Fruit fly (Drosophila melanogaster) whole organism, larva: ENCODE data around the gene CG3348.
A peak's percentile ranks its signal among the peaks of the same experiment; 100 is the strongest.

ENCODE experiments used
- noc ChIP-seq: fragments of 200-800 bp; sonication (Bioruptor generic); optimal IDR thresholded peaks from 3 replicates; lab custom pipeline; 2019; ENCODE audit warnings: missing biosample characterization, mild to moderate bottlenecking, missing genetic modification characterization, moderate library complexity

The CG3348 gene

DNA sequence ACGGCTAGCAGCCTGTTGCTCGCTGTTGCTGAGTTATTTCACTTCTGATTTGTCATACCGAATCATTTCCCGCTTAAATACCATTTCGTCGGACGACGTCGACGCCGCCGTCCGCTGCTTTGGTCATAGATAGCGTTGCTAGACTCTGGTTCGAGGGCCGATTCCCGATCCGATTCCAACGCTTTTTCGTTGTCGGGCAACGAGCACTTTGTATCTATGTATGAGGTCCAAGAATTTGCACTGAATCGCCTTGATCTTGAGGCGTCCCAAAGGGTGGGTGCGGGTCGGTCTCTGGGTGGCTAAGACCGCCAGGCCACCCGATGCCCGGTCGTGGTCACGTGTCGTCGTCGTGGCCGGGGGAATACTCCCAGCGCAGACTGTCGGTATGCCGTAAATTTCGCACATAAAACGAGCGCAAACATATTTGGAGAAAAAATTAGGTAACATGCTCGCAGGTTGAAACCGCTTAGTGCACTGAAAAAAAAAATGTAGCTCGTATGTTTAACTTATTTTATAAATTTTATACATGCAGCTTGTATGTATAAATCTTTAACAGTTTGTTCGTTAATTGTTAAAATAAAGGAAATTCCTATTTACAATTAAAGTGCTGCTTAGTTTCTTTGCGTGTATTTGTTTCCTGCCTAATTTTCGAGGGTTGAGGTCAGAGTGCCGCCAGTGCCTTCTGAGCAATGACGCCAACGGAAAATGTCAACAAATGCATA lies at the start of gene CG3348:
TSS of gene CG3348 (minus strand) at position 51 of the 722 bp plus-strand sequence.
- TF ChIP-seq noc: peak; percentile 99

- no peak for TF ChIP-seq noc
These were observed 48.3 kb upstream of the CG3348 start, which contains the start of gene CG42534 for dm6 chr3R:27340322-27340721. Gene CG42534 (plus strand): TSS chr3R:27340622.

DNA sequence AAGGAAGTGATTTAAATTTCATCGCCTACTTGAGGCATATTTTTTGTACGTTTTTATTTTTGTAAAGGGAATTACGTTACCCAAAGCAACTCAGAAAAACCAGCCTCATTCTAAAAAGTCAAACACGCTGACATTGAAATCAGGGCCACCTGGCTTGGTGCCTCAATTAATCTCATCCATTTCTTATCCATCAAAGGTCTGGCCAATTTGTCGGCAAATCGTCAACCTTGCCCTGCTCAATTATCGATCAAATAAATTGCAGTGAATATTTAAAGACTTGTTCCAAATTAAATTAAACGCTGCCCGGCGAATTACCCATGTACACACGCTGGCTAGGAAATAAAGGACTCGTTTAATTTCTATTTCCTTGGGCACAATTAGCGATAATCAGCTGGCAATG lies 38.8 kb upstream of the CG3348 start, which contains the start of gene CG3330:
TSS of gene CG3330 (minus strand) at position 101 of the 400 bp plus-strand sequence.
- TF ChIP-seq noc: no peak

DNA sequence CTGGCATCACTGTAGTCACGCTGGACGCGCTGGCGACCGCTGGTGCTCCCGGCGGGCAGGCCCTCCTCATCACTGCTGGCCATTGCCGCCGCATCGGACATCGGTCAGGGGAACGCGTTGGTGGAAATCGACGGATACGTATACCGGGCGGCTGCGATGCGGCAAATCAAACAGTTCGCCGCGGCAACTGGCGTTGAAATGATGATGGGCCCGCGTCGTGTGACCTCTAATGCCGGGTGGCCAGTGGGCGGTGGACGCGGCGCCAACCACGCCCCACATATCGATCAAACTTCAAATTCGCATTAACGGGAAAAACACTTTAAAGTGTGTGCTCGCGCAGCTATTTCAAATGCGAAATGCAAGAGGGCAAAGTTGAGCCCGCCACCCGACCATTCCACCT lies 30.2 kb upstream of the CG3348 start, which contains the start of gene CG3339:
TSS of gene CG3339 (minus strand) at position 101 of the 400 bp plus-strand sequence.
- no peak for TF ChIP-seq noc

dm6 chr3R:27294113-27294512 lies 2.1 kb upstream of the CG3348 start:
- TF ChIP-seq noc: no peak

- TF ChIP-seq noc: no peak
These were observed 1.1 kb upstream of the CG3348 start for dm6 chr3R:27293065-27293464.

dm6 chr3R:27289638-27290037 lies 2.4 kb downstream of the CG3348 start:
- TF ChIP-seq noc: peak; percentile 88

DNA sequence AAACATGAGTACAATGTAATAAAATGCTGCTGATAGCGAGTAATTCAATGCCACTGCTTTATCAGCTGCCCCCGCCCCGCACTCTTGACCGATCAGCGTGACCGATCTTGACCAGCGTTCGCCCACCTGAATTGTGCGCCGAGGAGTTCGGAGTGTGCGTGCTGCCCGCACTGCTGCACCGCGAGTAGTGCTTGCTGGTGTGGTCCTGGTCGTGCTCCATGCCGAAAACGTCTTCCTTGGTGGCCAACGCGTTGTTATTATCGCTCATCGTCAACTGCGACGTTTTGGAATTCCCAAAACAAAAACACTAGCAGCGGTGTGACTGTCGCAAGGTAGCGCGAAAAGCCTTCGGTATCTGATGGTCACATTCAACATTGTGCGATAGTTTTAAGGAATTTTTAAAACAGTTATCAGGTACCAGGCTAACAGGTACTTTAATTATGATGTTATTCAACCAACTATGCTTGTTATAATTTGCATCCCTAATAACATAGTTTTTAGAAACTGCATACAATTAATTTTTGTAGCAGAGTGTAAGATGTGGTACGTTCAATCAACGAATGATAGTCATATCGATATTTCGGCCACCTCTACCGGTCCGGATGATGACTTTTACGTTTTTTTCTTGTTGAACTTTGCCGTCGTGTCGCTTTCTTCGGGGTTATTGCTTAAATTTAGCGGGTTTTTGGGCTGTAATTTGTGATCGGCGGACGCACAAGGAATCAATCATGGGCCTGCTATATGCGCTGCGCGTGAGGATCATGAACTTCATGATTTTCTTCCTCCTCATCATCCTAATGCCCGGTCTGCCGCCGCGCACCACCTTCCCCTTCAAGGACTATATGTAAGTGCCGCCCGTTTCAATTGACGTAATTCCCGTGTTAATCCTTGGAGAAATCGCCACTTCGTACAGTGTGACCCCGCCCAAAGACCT lies 3.5 kb downstream of the CG3348 start, which contains the start of the genes bigmax and Hmu:
TSS of gene bigmax (minus strand) at position 325 of the 934 bp plus-strand sequence.
TSS of gene Hmu (plus strand) at position 568 of the 934 bp plus-strand sequence.
- TF ChIP-seq noc: peak; percentile 73

DNA sequence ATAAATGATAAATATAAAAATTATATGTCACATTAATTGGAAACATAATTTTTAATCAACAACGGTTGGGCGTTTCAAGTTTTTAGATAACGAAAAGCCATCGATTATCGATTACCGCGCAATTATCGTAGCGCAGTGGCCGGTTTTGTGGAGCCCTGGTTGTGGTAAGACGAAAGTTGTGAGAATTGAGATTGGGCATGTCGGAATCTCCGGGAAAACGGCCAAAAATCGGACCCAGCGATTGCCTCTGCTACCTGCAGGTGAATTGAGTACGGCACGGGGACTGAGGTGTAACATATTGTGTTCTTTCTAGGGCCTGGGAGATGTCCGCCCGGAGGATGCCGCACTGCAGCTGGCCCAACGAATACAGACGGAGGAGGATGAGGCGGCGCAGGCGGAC lies 8.4 kb downstream of the CG3348 start, which contains the start of gene CG3368:
TSS of gene CG3368 (plus strand) at position 136 of the 400 bp plus-strand sequence.
- no peak for TF ChIP-seq noc

- peak; percentile 63 for TF ChIP-seq noc
These were observed 9.7 kb downstream of the CG3348 start, which contains the start of gene mrt for dm6 chr3R:27282286-27282685. Gene mrt (minus strand): TSS chr3R:27282661.

DNA sequence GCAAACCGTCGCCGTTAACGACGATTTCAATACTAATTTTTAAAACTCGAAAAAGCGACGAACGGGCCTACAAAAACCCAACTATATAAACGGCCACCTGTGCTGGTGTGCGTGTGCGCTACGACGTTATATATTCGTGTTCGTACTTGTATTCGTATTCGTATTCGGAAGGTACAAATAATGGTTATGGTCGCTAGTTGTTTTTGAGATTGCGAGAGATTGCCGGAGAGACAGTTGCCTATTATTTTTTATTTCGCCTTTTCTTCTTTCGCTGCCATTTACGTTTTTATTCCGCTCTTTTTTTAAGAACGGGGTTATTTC lies 10.2 kb downstream of the CG3348 start:
- no peak for TF ChIP-seq noc

DNA sequence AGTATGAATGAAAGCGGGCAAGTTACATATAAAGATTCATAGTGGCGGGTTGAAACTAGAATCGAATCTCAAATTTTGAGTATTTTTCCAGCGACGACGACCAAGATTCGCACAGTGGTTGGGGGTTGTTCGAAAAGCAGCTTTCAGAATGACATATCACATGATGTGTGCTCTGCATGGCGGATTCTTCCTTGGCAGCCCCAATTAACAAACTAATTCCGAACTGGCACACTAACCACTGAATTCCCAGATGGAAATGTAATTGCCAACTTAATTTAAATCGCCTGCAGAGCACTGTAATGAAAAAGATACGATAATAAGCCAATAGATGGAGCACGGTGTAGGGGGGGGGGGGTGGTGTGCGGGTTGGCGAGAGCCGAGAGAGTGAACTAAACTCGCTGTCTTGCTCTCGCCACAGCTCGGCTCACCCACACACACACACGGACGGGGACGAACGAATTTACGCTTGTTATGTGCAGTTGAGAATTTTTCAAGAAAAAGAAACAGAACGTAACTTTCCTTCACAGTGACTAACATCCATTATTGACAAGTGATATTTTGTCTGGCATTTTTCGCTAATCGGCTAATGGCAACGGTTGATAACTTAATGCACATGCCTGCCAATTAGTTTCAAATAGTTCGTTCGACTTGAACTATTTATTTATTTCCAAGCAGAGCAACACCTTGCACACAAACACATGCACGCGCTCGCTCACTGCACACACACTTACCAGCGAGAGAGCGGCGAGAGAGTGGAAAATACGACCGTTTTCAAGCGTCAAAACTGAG lies 10.8 kb downstream of the CG3348 start:
- TF ChIP-seq noc: peak; percentile 92

- TF ChIP-seq noc: no peak
These were observed 12.5 kb downstream of the CG3348 start for dm6 chr3R:27279478-27279877.

- TF ChIP-seq noc: peak; percentile 24
These were observed 17.2 kb downstream of the CG3348 start, which contains the start of gene CG5938 for dm6 chr3R:27274533-27275447. Gene CG5938 (plus strand): TSS chr3R:27274794.
